In the genomic region with DNA sequence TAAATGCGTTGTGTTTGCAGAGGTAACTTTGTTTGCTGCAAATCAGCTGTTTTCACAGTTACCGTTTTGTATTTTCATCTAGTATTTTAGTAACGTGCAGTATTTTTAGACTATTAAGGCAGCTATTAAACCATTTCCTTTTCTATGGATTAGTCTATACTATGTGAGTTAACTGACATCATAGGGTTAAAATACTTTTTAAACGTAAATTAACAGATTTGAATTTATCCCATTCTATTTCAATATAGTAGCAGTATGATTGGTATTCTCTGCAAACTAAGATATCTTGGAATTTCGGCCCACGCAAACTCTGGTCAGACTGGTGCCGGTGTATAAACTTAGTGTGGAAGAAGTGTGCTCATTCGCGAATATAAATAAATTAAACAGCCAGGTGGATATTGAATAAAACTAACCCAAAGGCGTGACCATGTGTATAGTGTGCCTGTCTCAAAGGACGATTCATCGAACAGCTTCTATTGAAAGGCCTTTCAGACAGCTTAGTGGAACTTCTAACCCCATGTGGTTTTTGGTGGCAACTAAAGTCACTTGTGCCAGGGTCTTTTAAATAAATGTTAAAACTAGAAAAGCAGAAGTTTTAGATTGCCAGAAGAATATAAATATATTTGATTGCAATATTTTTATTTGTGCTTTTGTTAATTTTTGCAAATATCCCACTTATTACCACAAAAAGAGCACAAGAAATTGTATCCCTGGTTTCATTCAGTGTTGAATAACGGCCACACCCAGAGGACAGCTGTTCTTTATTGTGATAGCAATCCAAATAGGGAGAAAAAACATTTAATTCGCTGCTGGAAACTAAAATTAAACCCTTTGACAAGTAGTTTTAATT, we compare ENCODE assay signal across 1 fruit fly cellular context.
A peak's percentile ranks its signal among the peaks of the same experiment; 100 is the strongest.
TF ChIP-seq lines count a peak whose summit lies in the region.

A gene (minus strand): TSS at position 48 of the 850 bp plus-strand sequence.
A gene (plus strand): TSS at position 306 of the 850 bp plus-strand sequence.
A gene (plus strand): TSS at position 306 of the 850 bp plus-strand sequence.

TF ChIP-seq in whole organism, embryonic, 481 proteins besides CTCF, POLR2A, EP300 and RAD21 (continued from another document):
- TF ChIP-seq bsh (GFP tag; optimal IDR thresholded peaks at IDR 0.05; lab: Kevin White, UChicago) (peak in 1 of 2 experiments; percentile 4), gsb-n (tag; optimal IDR thresholded peaks at IDR 0.05; lab: Kevin White, UChicago) (no peak), YL-1 (GFP tag; optimal IDR thresholded peaks at IDR 0.05; lab: Kevin White, UChicago) (peak; percentile 52), crc (GFP tag; optimal IDR thresholded peaks at IDR 0.05; lab: Kevin White, UChicago) (no peak), ranshi (GFP tag; IDR thresholded peaks at IDR 0.05; lab: Robert Waterston, UW) (no peak), CG15696 (tag; optimal IDR thresholded peaks at IDR 0.05; lab: Kevin White, UChicago) (no peak), nmo (GFP tag; optimal IDR thresholded peaks at IDR 0.05; lab: Kevin White, UChicago) (peak; percentile 21), bcd (GFP tag; optimal IDR thresholded peaks at IDR 0.05; lab: Kevin White, UChicago) (peak; percentile 9), CG12071 (GFP tag; optimal IDR thresholded peaks at IDR 0.05; lab: Kevin White, UChicago) (no peak), Deaf1 (tag; optimal IDR thresholded peaks at IDR 0.05; lab: Kevin White, UChicago) (no peak), CG6854 (GFP tag; optimal IDR thresholded peaks at IDR 0.05; lab: Kevin White, UChicago) (no peak), CG15514 (GFP tag; optimal IDR thresholded peaks at IDR 0.05; lab: Kevin White, UChicago) (peak; percentile 11), CG7839 (tag; optimal IDR thresholded peaks at IDR 0.05; lab: Kevin White, UChicago) (peak; percentile 22), Fer2 (tag; optimal IDR thresholded peaks at IDR 0.05; lab: Kevin White, UChicago) (no peak), zfh2 (GFP tag; optimal IDR thresholded peaks at IDR 0.05; lab: Kevin White, UChicago) (peak; percentile 12), CG1602 (GFP tag; optimal IDR thresholded peaks at IDR 0.05; lab: Kevin White, UChicago) (peak; percentile 39), Oaz (GFP tag; IDR thresholded peaks at IDR 0.05; lab: Robert Waterston, UW) (no peak), insv (GFP tag; optimal IDR thresholded peaks at IDR 0.05; lab: Kevin White, UChicago) (no peak), HmgD (GFP tag; optimal IDR thresholded peaks at IDR 0.05; lab: Kevin White, UChicago) (no peak), dmrt11E (tag; optimal IDR thresholded peaks at IDR 0.05; lab: Kevin White, UChicago) (no peak), CG18262 (tag; optimal IDR thresholded peaks at IDR 0.05; lab: Kevin White, UChicago) (no peak), CG15073 (GFP tag; optimal IDR thresholded peaks at IDR 0.05; lab: Kevin White, UChicago) (no peak), sob (GFP tag; IDR thresholded peaks at IDR 0.05; lab: Robert Waterston, UW) (peak; percentile 58), ken (GFP tag; IDR thresholded peaks at IDR 0.05; lab: Robert Waterston, UW) (no peak), Dad (GFP tag; optimal IDR thresholded peaks at IDR 0.05; lab: Kevin White, UChicago) (peak; percentile 3), lmd (GFP tag; IDR thresholded peaks at IDR 0.05; lab: Robert Waterston, UW) (no peak; the same call in 1 of the 2 replicates), CG2120 (GFP tag; optimal IDR thresholded peaks at IDR 0.05; lab: Kevin White, UChicago) (peak; percentile 58), ind (GFP tag; optimal IDR thresholded peaks at IDR 0.05; lab: Kevin White, UChicago) (peak; percentile 20), CG6689 (GFP tag; IDR thresholded peaks at IDR 0.05; lab: Robert Waterston, UW) (no peak), tap (tag; optimal IDR thresholded peaks at IDR 0.05; lab: Kevin White, UChicago) (no peak), da (GFP tag; optimal IDR thresholded peaks at IDR 0.05; lab: Kevin White, UChicago) (no peak), Ptx1 (GFP tag; IDR thresholded peaks at IDR 0.05; lab: Robert Waterston, UW) (no peak), CkIIα-i1 (GFP tag; IDR thresholded peaks at IDR 0.05; lab: Robert Waterston, UW) (no peak), maf-S (GFP tag; optimal IDR thresholded peaks at IDR 0.05; lab: Kevin White, UChicago) (no peak), chinmo (GFP tag; IDR thresholded peaks at IDR 0.05; lab: Robert Waterston, UW; ENCODE audit: partially characterized antibody) (no peak), CG9797 (GFP tag; optimal IDR thresholded peaks at IDR 0.05; lab: Kevin White, UChicago) (peak; percentile 66), pho (GFP tag; optimal IDR thresholded peaks at IDR 0.05; lab: Kevin White, UChicago) (peak; percentile 33), CG33213 (GFP tag; optimal IDR thresholded peaks at IDR 0.05; lab: Kevin White, UChicago) (peak; percentile 21), CG4854 (GFP tag; optimal IDR thresholded peaks at IDR 0.05; lab: Kevin White, UChicago) (no peak), Ada2b (GFP tag; IDR thresholded peaks at IDR 0.05; lab: Robert Waterston, UW) (no peak), CG14014 (GFP tag; IDR thresholded peaks at IDR 0.05; lab: Robert Waterston, UW) (peak; percentile 44; the same call in 1 of the 2 replicates), CG17359 (tag; optimal IDR thresholded peaks at IDR 0.05; lab: Kevin White, UChicago) (peak; percentile 13), CG32767 (GFP tag; IDR thresholded peaks at IDR 0.05; lab: Robert Waterston, UW) (no peak), HLH3B (GFP tag; IDR thresholded peaks at IDR 0.05; lab: Robert Waterston, UW) (no peak), disco-r (GFP tag; optimal IDR thresholded peaks at IDR 0.05; lab: Kevin White, UChicago) (no peak), Doc3 (GFP tag; IDR thresholded peaks at IDR 0.05; lab: Robert Waterston, UW; ENCODE audit: partially characterized antibody) (no peak), CG12942 (GFP tag; optimal IDR thresholded peaks at IDR 0.05; lab: Kevin White, UChicago) (peak; percentile 11), ato (GFP tag; IDR thresholded peaks at IDR 0.05; lab: Robert Waterston, UW; ENCODE audit: partially characterized antibody) (no peak), CG17385 (GFP tag; optimal IDR thresholded peaks at IDR 0.05; lab: Kevin White, UChicago) (peak; percentile 29), gcm2 (GFP tag; optimal IDR thresholded peaks at IDR 0.05; lab: Kevin White, UChicago) (no peak), bbx (GFP tag; IDR thresholded peaks at IDR 0.05; lab: Robert Waterston, UW; ENCODE audit: partially characterized antibody) (0 out of 2 replicates have a peak, but pooled peaks have one; percentile 15), tup (GFP tag; optimal IDR thresholded peaks at IDR 0.05; lab: Kevin White, UChicago) (no peak), CG33557 (GFP tag; optimal IDR thresholded peaks at IDR 0.05; lab: Kevin White, UChicago) (no peak), lov (optimal IDR thresholded peaks at IDR 0.05; lab: Kevin White, UChicago) (no peak), lov (GFP tag; IDR thresholded peaks at IDR 0.05; lab: Robert Waterston, UW) (no peak), chm (GFP tag; IDR thresholded peaks at IDR 0.05; lab: Robert Waterston, UW) (no peak), CG7928 (GFP tag; optimal IDR thresholded peaks at IDR 0.05; lab: Kevin White, UChicago) (peak; percentile 89), yki (optimal IDR thresholded peaks at IDR 0.05; lab: Kevin White, UChicago) (no peak), sim (GFP tag; IDR thresholded peaks at IDR 0.05; lab: Robert Waterston, UW) (no peak), CG12155 (GFP tag; optimal IDR thresholded peaks at IDR 0.05; lab: Kevin White, UChicago) (peak; percentile 18), grn (GFP tag; optimal IDR thresholded peaks at IDR 0.05; lab: Kevin White, UChicago) (peak; percentile 44), Antp (GFP tag; optimal IDR thresholded peaks at IDR 0.05; lab: Kevin White, UChicago) (no peak), Mes4 (GFP tag; optimal IDR thresholded peaks at IDR 0.05; lab: Kevin White, UChicago) (no peak), slbo (GFP tag; IDR thresholded peaks at IDR 0.05; lab: Robert Waterston, UW) (peak; percentile 51; the same call in 1 of the 2 replicates), amos (GFP tag; IDR thresholded peaks at IDR 0.05; lab: Robert Waterston, UW; ENCODE audit: partially characterized antibody) (no peak), CG2712 (tag; optimal IDR thresholded peaks at IDR 0.05; lab: Kevin White, UChicago) (no peak), Rx (GFP tag; IDR thresholded peaks at IDR 0.05; lab: Robert Waterston, UW) (no peak), CG8290 (GFP tag; optimal IDR thresholded peaks at IDR 0.05; lab: Kevin White, UChicago) (no peak), CG8290 (tag; optimal IDR thresholded peaks at IDR 0.05; lab: Kevin White, UChicago) (peak in 1 of 2 experiments; percentile 31), CG13894 (tag; optimal IDR thresholded peaks at IDR 0.05; lab: Kevin White, UChicago) (no peak), CG9876 (GFP tag; optimal IDR thresholded peaks at IDR 0.05; lab: Kevin White, UChicago) (no peak), CrebB (tag; optimal IDR thresholded peaks at IDR 0.05; lab: Kevin White, UChicago) (no peak), tll (GFP tag; optimal IDR thresholded peaks at IDR 0.05; lab: Kevin White, UChicago) (no peak), scrt (GFP tag; optimal IDR thresholded peaks at IDR 0.05; lab: Kevin White, UChicago) (no peak), pros (GFP tag; optimal IDR thresholded peaks at IDR 0.05; lab: Kevin White, UChicago) (no peak), CG14860 (GFP tag; IDR thresholded peaks at IDR 0.05; lab: Robert Waterston, UW; ENCODE audit: partially characterized antibody) (no peak), CG1832 (GFP tag; optimal IDR thresholded peaks at IDR 0.05; lab: Kevin White, UChicago) (no peak), CG8089 (GFP tag; optimal IDR thresholded peaks at IDR 0.05; lab: Kevin White, UChicago) (no peak), lab (GFP tag; optimal IDR thresholded peaks at IDR 0.05; lab: Kevin White, UChicago) (peak; percentile 19), klu (GFP tag; IDR thresholded peaks at IDR 0.05; lab: Robert Waterston, UW) (no peak), Ets97D (GFP tag; optimal IDR thresholded peaks at IDR 0.05; lab: Kevin White, UChicago) (no peak), CG6654 (GFP tag; optimal IDR thresholded peaks at IDR 0.05; lab: Kevin White, UChicago) (no peak), Abd-B (GFP tag; optimal IDR thresholded peaks at IDR 0.05; lab: Kevin White, UChicago) (no peak), CG8944 (GFP tag; optimal IDR thresholded peaks at IDR 0.05; lab: Kevin White, UChicago) (no peak), Hsf (GFP tag; optimal IDR thresholded peaks at IDR 0.05; lab: Kevin White, UChicago) (peak; percentile 16), CG17328 (GFP tag; IDR thresholded peaks at IDR 0.05; lab: Robert Waterston, UW) (no peak), CG17186 (GFP tag; optimal IDR thresholded peaks at IDR 0.05; lab: Kevin White, UChicago) (peak; percentile 12), Atf-2 (GFP tag; optimal IDR thresholded peaks at IDR 0.05; lab: Kevin White, UChicago) (no peak), CG13123 (GFP tag; optimal IDR thresholded peaks at IDR 0.05; lab: Kevin White, UChicago) (no peak), CG30020 (tag; optimal IDR thresholded peaks at IDR 0.05; lab: Kevin White, UChicago) (peak; percentile 40), dm (GFP tag; optimal IDR thresholded peaks at IDR 0.05; lab: Kevin White, UChicago) (peak; percentile 58), CG8281 (tag; optimal IDR thresholded peaks at IDR 0.05; lab: Kevin White, UChicago) (no peak), gfzf (GFP tag; optimal IDR thresholded peaks at IDR 0.05; lab: Kevin White, UChicago) (peak; percentile 88), Dbx (GFP tag; IDR thresholded peaks at IDR 0.05; lab: Robert Waterston, UW) (peak; percentile 44; the same call in 2 of the 3 replicates), wdn (GFP tag; IDR thresholded peaks at IDR 0.05; lab: Robert Waterston, UW) (no peak), Hand (GFP tag; optimal IDR thresholded peaks at IDR 0.05; lab: Kevin White, UChicago) (no peak), MESR4 (GFP tag; optimal IDR thresholded peaks at IDR 0.05; lab: Kevin White, UChicago) (peak; percentile 0), twi (tag; optimal IDR thresholded peaks at IDR 0.05; lab: Kevin White, UChicago) (no peak), CG30403 (GFP tag; optimal IDR thresholded peaks at IDR 0.05; lab: Kevin White, UChicago) (peak; percentile 40), CG5180 (GFP tag; optimal IDR thresholded peaks at IDR 0.05; lab: Kevin White, UChicago) (no peak), grau (tag; optimal IDR thresholded peaks at IDR 0.05; lab: Kevin White, UChicago) (no peak)
